Fruit fly (Drosophila melanogaster) whole organism: ENCODE results near the gene CG43673.

ENCODE experiments used
- CG8478 ChIP-seq: fragments of >200 bp; optimal IDR thresholded peaks from 2 replicates; lab custom pipeline; 2018; ENCODE audit warnings: inconsistent platforms
- EcR ChIP-seq, 2 experiments: fragments of >200 bp; optimal IDR thresholded peaks; 2 replicates each; lab custom pipeline; 2017; ENCODE audit warnings: missing biosample characterization in 2 of 2, missing genetic modification characterization in 2 of 2, missing genetic modification reagents in 2 of 2
- pan ChIP-seq: fragments of >200 bp; optimal IDR thresholded peaks from 2 replicates; lab custom pipeline; 2017

DNA sequence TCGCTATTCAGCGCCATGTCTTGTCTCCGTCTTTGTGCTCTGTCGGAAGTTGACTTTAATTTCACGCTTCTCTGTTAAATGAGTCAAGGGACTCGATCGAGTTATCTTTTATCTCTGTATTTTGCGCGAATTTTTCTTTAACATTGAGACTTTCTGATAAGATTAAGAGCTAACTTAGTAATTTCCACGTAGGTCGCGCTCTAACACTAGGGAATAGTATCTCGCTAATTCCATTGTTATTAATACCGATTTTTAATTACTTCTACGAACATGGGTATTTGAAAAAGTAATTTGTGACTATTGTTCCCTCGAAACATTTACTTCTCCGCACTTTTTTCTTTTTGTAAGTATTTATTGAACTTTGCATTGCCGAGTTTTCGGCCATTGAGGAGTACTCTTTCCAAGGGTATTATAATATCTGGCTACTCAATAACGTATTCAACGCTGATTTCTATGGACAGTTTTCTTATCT, 12.5 kb upstream of the CG43673 start, which contains the start of gene CG8952:
- TF ChIP-seq EcR (GFP tag; optimal IDR thresholded peaks at IDR 0.05; lab: Kevin White, UChicago) (no peak), CG8478 (lab: Kevin White, UChicago) (no peak), pan (lab: Kevin White, UChicago) (no peak)
